Worm (Caenorhabditis elegans) whole organism, L3 larva: ENCODE measurements around the gene sdz-24.

Experiments used
- R02D3.7 ChIP-seq: fragments of 150-350 bp; optimal IDR thresholded peaks from 2 replicates; lab custom pipeline; 2014; ENCODE audit warnings: missing biosample characterization, missing genetic modification characterization
- aly-2 ChIP-seq: fragments of 150-350 bp; optimal IDR thresholded peaks from 2 replicates; lab custom pipeline; 2014; ENCODE audit warnings: missing biosample characterization, missing genetic modification characterization
- pqm-1 ChIP-seq: fragments of 150-350 bp; optimal IDR thresholded peaks from 2 replicates; lab custom pipeline; 2017; ENCODE audit warnings: missing biosample characterization, missing genetic modification characterization, inconsistent platforms
- tbx-2 ChIP-seq: sonication (generic microtip); optimal IDR thresholded peaks from 2 replicates; lab custom pipeline; 2016; ENCODE audit warnings: mild to moderate bottlenecking, missing genetic modification characterization, missing compliant biosample characterization

DNA sequence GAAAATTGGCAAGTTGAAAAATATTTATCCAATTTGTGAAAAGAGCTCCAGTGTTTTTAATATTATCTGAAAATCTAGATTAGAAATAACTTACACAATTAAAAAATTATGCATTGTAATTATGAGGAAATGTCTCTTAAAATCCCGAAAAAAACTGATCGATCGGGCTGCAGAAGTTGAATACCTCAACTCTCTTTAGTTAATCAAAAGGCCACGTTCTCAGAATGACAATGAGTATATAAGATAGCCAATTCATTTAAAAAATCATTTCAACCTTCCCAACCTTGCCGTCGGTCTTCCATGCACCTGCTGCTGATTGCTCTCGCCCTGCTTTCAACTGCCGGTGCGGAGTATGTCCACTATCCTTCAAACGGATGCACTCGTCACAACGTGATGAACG, 31.3 kb downstream of the sdz-24 start, which contains the start of gene T02H6.4:
- TF ChIP-seq pqm-1 (no peak), aly-2 (no peak), R02D3.7 (tag; lab: Kevin White, UChicago) (no peak), tbx-2 (no peak)
